Worm (Caenorhabditis elegans) whole organism, L3 larva: ENCODE measurements around the gene ZK892.3.
A peak's percentile ranks its signal among the peaks of the same experiment; 100 is the strongest.

Experiments used
- egl-27 ChIP-seq: sonication (generic microtip); optimal IDR thresholded peaks from 4 replicates; lab custom pipeline; 2017; ENCODE audit warnings: missing biosample characterization, missing genetic modification reagents, missing genetic modification characterization
- fkh-10 ChIP-seq: sonication (generic microtip); optimal IDR thresholded peaks from 2 replicates; lab custom pipeline; 2017; ENCODE audit warnings: missing biosample characterization, missing genetic modification reagents, missing genetic modification characterization
- mdl-1 ChIP-seq: fragments of 150-350 bp; optimal IDR thresholded peaks from 2 replicates; lab custom pipeline; 2014; ENCODE audit warnings: missing biosample characterization, missing genetic modification characterization
- mml-1 ChIP-seq: fragments of 150-350 bp; sonication (generic microtip); optimal IDR thresholded peaks from 3 replicates; lab custom pipeline; 2014; ENCODE audit warnings: missing biosample characterization, missing genetic modification characterization
- nfya-1 ChIP-seq: sonication (generic microtip); optimal IDR thresholded peaks from 2 replicates; lab custom pipeline; 2017; ENCODE audit warnings: missing genetic modification characterization, mild to moderate bottlenecking, missing compliant biosample characterization, antibody characterized with exemption, moderate library complexity; ENCODE audit not compliant: insufficient read depth
- nhr-11 ChIP-seq: fragments of 150-350 bp; optimal IDR thresholded peaks from 2 replicates; lab custom pipeline; 2014; ENCODE audit warnings: missing biosample characterization, missing genetic modification characterization
- nhr-12 ChIP-seq: fragments of 150-350 bp; optimal IDR thresholded peaks from 2 replicates; lab custom pipeline; 2014; ENCODE audit warnings: missing biosample characterization, missing genetic modification characterization
- nhr-237 ChIP-seq: fragments of 150-350 bp; optimal IDR thresholded peaks from 2 replicates; lab custom pipeline; 2014; ENCODE audit warnings: missing biosample characterization, missing genetic modification characterization
- skn-1 ChIP-seq: fragments of 150-350 bp; optimal IDR thresholded peaks from 2 replicates; lab custom pipeline; 2014; ENCODE audit warnings: missing biosample characterization, missing genetic modification characterization
- unc-62 ChIP-seq: fragments of 150-350 bp; sonication (generic microtip); optimal IDR thresholded peaks from 4 replicates; lab custom pipeline; 2014; ENCODE audit warnings: missing biosample characterization, missing genetic modification reagents, missing genetic modification characterization

DNA sequence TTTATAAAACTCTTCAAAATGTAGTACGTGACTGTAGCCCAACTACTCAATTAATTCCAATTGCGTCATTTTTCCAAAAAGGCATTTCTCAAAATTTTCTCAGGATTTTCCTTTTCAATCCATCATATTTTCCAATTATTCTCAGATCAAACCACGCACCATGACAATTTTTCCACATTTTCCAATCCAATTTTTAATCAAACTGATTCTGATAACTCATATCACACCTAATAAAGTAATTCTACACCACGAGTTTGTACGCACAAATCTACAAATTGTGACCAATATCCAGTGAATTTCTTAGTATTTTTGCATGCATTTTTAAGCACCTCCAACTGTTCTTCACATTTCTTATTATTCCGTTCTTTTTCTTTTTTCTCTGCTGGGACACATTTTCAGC is 49.8 kb downstream of the ZK892.3 start:
- TF ChIP-seq fkh-10 (GFP tag; lab: Kevin White, UChicago) = no peak
- no peak for TF ChIP-seq skn-1
- no peak for TF ChIP-seq egl-27
- TF ChIP-seq nhr-237 (tag; lab: Kevin White, UChicago) = no peak
- TF ChIP-seq unc-62 = no peak
- TF ChIP-seq nfya-1 (tag; lab: Kevin White, UChicago) = no peak
- no peak for TF ChIP-seq mdl-1 (tag; lab: Kevin White, UChicago)
- TF ChIP-seq mml-1 (tag; lab: Kevin White, UChicago) = no peak
- TF ChIP-seq nhr-11 (tag; lab: Kevin White, UChicago) = peak; percentile 91
- no peak for TF ChIP-seq nhr-12
